Worm (Caenorhabditis elegans): ENCODE results near the gene C40A11.8.

DNA sequence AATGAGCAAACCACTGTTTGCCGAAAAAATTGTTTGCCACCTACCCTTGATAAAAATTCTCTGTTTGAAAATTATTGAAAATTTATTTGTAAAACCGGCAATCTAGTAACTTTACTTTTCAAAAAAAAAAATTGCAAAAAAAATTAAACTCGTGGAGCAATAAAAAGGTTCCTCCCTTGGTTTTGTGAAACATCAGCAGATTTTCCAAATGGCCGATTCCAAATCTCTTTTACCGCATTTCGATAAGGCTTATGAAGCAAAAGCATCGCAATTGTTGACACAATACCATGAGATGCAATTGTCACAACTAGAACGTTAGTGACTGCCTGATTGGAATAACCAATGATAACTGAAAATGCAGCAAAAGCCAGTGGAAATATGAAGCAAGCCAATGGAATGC lies 36.2 kb downstream of the C40A11.8 start:
- TF ChIP-seq dmd-8 (GFP tag; IDR thresholded peaks at IDR 0.05) (no peak), egl-43 (GFP tag; IDR thresholded peaks at IDR 0.05) (no peak), nhr-76 (tag; optimal IDR thresholded peaks at IDR 0.05) (no peak), dpl-1 (GFP tag; optimal IDR thresholded peaks at IDR 0.05) (no peak), nhr-11 (tag; optimal IDR thresholded peaks at IDR 0.05) (no peak), lin-39 (tag; optimal IDR thresholded peaks at IDR 0.05) (no peak), unc-62 (GFP tag; optimal IDR thresholded peaks at IDR 0.05 in 1 of 2) (no peak), unc-62 (tag; optimal IDR thresholded peaks at IDR 0.05) (no peak), F26F4.8 (GFP tag; conservative IDR thresholded peaks at IDR 0.05) (no peak)

Data from whole organism, L4 larva.